Fruit fly (Drosophila melanogaster) whole organism, embryonic: ENCODE data around the gene Pak.

Experiments used
- CG10274 ChIP-seq: fragments of 200-800 bp; sonication (Bioruptor generic); optimal IDR thresholded peaks from 3 replicates; lab custom pipeline; 2017; ENCODE audit warnings: missing biosample characterization, mild to moderate bottlenecking, missing genetic modification characterization
- CG10366 ChIP-seq: fragments of 200-800 bp; sonication (Bioruptor generic); IDR thresholded peaks from 2 replicates; pipeline ENCODE4 v1.3.6; 2022; ENCODE audit warnings: missing biosample characterization, missing genetic modification characterization
- CG11085 ChIP-seq: fragments of 200-800 bp; sonication (Bioruptor generic); IDR thresholded peaks from 2 replicates; pipeline ENCODE4 v1.3.6; 2022; ENCODE audit warnings: missing biosample characterization, missing genetic modification characterization
- CG11504 ChIP-seq: fragments of 200-800 bp; sonication (Bioruptor generic); optimal IDR thresholded peaks from 3 replicates; lab custom pipeline; 2019; ENCODE audit warnings: missing biosample characterization, mild to moderate bottlenecking, missing genetic modification characterization, moderate library complexity
- CG12155 ChIP-seq: fragments of 200-800 bp; sonication (Bioruptor generic); optimal IDR thresholded peaks from 3 replicates; lab custom pipeline; 2016; ENCODE audit warnings: missing biosample characterization, missing genetic modification characterization
- CG14050 ChIP-seq: fragments of 200-800 bp; sonication (Bioruptor generic); IDR thresholded peaks from 3 replicates; pipeline ENCODE4 v1.3.6; 2022; ENCODE audit warnings: missing biosample characterization, missing genetic modification characterization
- CG15696 ChIP-seq: fragments of 200-800 bp; sonication (Bioruptor generic); optimal IDR thresholded peaks from 2 replicates; lab custom pipeline; 2019; ENCODE audit warnings: missing biosample characterization, mild to moderate bottlenecking, missing genetic modification characterization, moderate library complexity
- CG30020 ChIP-seq: fragments of 200-800 bp; optimal IDR thresholded peaks from 2 replicates; lab custom pipeline; 2019; ENCODE audit warnings: missing biosample characterization, mild to moderate bottlenecking, missing genetic modification characterization, moderate library complexity
- CG31388 ChIP-seq: fragments of 200-800 bp; sonication (Bioruptor generic); optimal IDR thresholded peaks from 2 replicates; lab custom pipeline; 2016; ENCODE audit warnings: missing biosample characterization, missing genetic modification characterization
- CG32767 ChIP-seq: fragments of 200-800 bp; sonication (Bioruptor generic); IDR thresholded peaks from 2 replicates; pipeline ENCODE4 v1.3.6; 2022; ENCODE audit warnings: missing biosample characterization, missing genetic modification characterization
- CG4404 ChIP-seq: fragments of 200-800 bp; sonication (Bioruptor generic); IDR thresholded peaks from 2 replicates; pipeline ENCODE4 v1.3.6; 2022; ENCODE audit warnings: missing biosample characterization, missing genetic modification characterization
- CG5245 ChIP-seq: fragments of 200-800 bp; sonication (Bioruptor generic); optimal IDR thresholded peaks from 3 replicates; lab custom pipeline; 2016; ENCODE audit warnings: missing biosample characterization, missing genetic modification characterization
- CG5953 ChIP-seq: fragments of 200-800 bp; sonication (Bioruptor generic); IDR thresholded peaks from 2 replicates; pipeline ENCODE4 v1.3.6; 2022; ENCODE audit warnings: missing biosample characterization, missing genetic modification characterization
- CG6272 ChIP-seq: fragments of 200-800 bp; sonication (Bioruptor generic); IDR thresholded peaks from 2 replicates; pipeline ENCODE4 v1.3.6; 2022; ENCODE audit warnings: missing biosample characterization, missing genetic modification characterization
- CG6854 ChIP-seq: fragments of 200-800 bp; sonication (Bioruptor generic); optimal IDR thresholded peaks from 3 replicates; lab custom pipeline; 2017; ENCODE audit warnings: missing biosample characterization, mild to moderate bottlenecking, missing genetic modification characterization
- CG7839 ChIP-seq: fragments of 200-800 bp; sonication (Bioruptor generic); optimal IDR thresholded peaks from 3 replicates; lab custom pipeline; 2018; ENCODE audit warnings: missing biosample characterization, mild to moderate bottlenecking, missing genetic modification characterization, moderate library complexity
- CG8388 ChIP-seq: fragments of 200-800 bp; sonication (Bioruptor generic); optimal IDR thresholded peaks from 2 replicates; lab custom pipeline; 2019; ENCODE audit warnings: missing biosample characterization, mild to moderate bottlenecking, missing genetic modification characterization, moderate library complexity
- Camta ChIP-seq: fragments of 200-800 bp; sonication (Bioruptor generic); optimal IDR thresholded peaks from 2 replicates; lab custom pipeline; 2016; ENCODE audit warnings: missing biosample characterization, missing genetic modification characterization
- Dad ChIP-seq: fragments of 200-800 bp; sonication (Bioruptor generic); optimal IDR thresholded peaks from 3 replicates; lab custom pipeline; 2016; ENCODE audit warnings: missing biosample characterization, missing genetic modification characterization
- Dip2 ChIP-seq: fragments of 200-800 bp; sonication (Bioruptor generic); IDR thresholded peaks from 2 replicates; pipeline ENCODE4 v1.3.6; 2022; ENCODE audit warnings: missing biosample characterization, missing genetic modification characterization
- Ets97D ChIP-seq: fragments of 200-800 bp; sonication (Bioruptor generic); optimal IDR thresholded peaks from 3 replicates; lab custom pipeline; 2016; ENCODE audit warnings: missing biosample characterization, missing genetic modification characterization
- Gsc ChIP-seq: fragments of 200-800 bp; sonication (Bioruptor generic); IDR thresholded peaks from 2 replicates; pipeline ENCODE4 v1.3.6; 2022; ENCODE audit warnings: missing biosample characterization, missing genetic modification characterization
- H15 ChIP-seq: fragments of 200-800 bp; sonication (Bioruptor generic); IDR thresholded peaks from 3 replicates; pipeline ENCODE4 v1.3.6; 2022; ENCODE audit warnings: missing biosample characterization, missing genetic modification characterization
- HmgZ ChIP-seq: fragments of 200-800 bp; sonication (Bioruptor generic); optimal IDR thresholded peaks from 2 replicates; lab custom pipeline; 2018; ENCODE audit warnings: missing biosample characterization, mild to moderate bottlenecking, missing genetic modification characterization
- MTF-1 ChIP-seq: fragments of 200-800 bp; sonication (Bioruptor generic); optimal IDR thresholded peaks from 2 replicates; lab custom pipeline; 2018; ENCODE audit warnings: missing biosample characterization, mild to moderate bottlenecking, missing genetic modification characterization, borderline replicate concordance
- Nf-YA ChIP-seq: fragments of 200-800 bp; sonication (Bioruptor generic); IDR thresholded peaks from 2 replicates; pipeline ENCODE4 v1.3.6; 2022; ENCODE audit warnings: missing biosample characterization, missing genetic modification characterization
- Spps ChIP-seq: fragments of 200-800 bp; sonication (Bioruptor generic); optimal IDR thresholded peaks from 2 replicates; lab custom pipeline; 2018; ENCODE audit warnings: missing biosample characterization, mild to moderate bottlenecking, missing genetic modification characterization
- ase ChIP-seq: fragments of 200-800 bp; sonication (Bioruptor generic); IDR thresholded peaks from 3 replicates; pipeline ENCODE4 v1.3.6; 2022; ENCODE audit warnings: missing biosample characterization, missing genetic modification characterization
- chn ChIP-seq: fragments of 200-800 bp; sonication (Bioruptor generic); optimal IDR thresholded peaks from 2 replicates; lab custom pipeline; 2016; ENCODE audit warnings: missing biosample characterization, missing genetic modification characterization
- exex ChIP-seq: fragments of 200-800 bp; sonication (Bioruptor generic); optimal IDR thresholded peaks from 4 replicates; lab custom pipeline; 2018; ENCODE audit warnings: missing biosample characterization, mild to moderate bottlenecking, missing genetic modification characterization, moderate library complexity
- fru ChIP-seq: fragments of >200 bp; optimal IDR thresholded peaks from 2 replicates; lab custom pipeline; 2017
- ftz-f1 ChIP-seq: fragments of 200-800 bp; sonication (Bioruptor generic); optimal IDR thresholded peaks from 2 replicates; lab custom pipeline; 2016; ENCODE audit warnings: missing biosample characterization, missing genetic modification characterization
- gt ChIP-seq: fragments of 200-800 bp; sonication (Bioruptor generic); IDR thresholded peaks from 2 replicates; pipeline ENCODE4 v1.3.6; 2022; ENCODE audit warnings: missing biosample characterization, missing genetic modification characterization
- lab ChIP-seq: fragments of 200-800 bp; sonication (Bioruptor generic); optimal IDR thresholded peaks from 3 replicates; lab custom pipeline; 2017; ENCODE audit warnings: missing biosample characterization, missing genetic modification characterization, mild to moderate bottlenecking, moderate library complexity, missing genetic modification reagents
- lilli ChIP-seq: fragments of 200-800 bp; sonication (Bioruptor generic); optimal IDR thresholded peaks from 3 replicates; lab custom pipeline; 2016; ENCODE audit warnings: missing biosample characterization, missing genetic modification characterization
- lmd ChIP-seq: fragments of 200-800 bp; sonication (Bioruptor generic); IDR thresholded peaks from 2 replicates; pipeline ENCODE4 v1.3.6; 2022; ENCODE audit warnings: missing biosample characterization, missing genetic modification characterization
- mld ChIP-seq: fragments of 200-800 bp; sonication (Bioruptor generic); IDR thresholded peaks from 3 replicates; pipeline ENCODE4 v1.3.6; 2022; ENCODE audit warnings: missing biosample characterization, missing genetic modification characterization; ENCODE audit not compliant: partially characterized antibody
- nerfin-1 ChIP-seq: fragments of 200-800 bp; sonication (Bioruptor generic); optimal IDR thresholded peaks from 3 replicates; lab custom pipeline; 2019; ENCODE audit warnings: missing biosample characterization, mild to moderate bottlenecking, missing genetic modification characterization, moderate library complexity
- odd ChIP-seq: fragments of 200-800 bp; sonication (Bioruptor generic); optimal IDR thresholded peaks from 2 replicates; lab custom pipeline; 2017; ENCODE audit warnings: missing biosample characterization, mild to moderate bottlenecking, missing genetic modification characterization
- peb ChIP-seq: fragments of 200-800 bp; sonication (Bioruptor generic); IDR thresholded peaks from 2 replicates; pipeline ENCODE4 v1.3.6; 2022; ENCODE audit warnings: missing biosample characterization, missing genetic modification characterization
- pnt ChIP-seq: fragments of 200-800 bp; sonication (Bioruptor generic); optimal IDR thresholded peaks from 3 replicates; lab custom pipeline; 2016; ENCODE audit warnings: missing biosample characterization, missing genetic modification characterization
- pum ChIP-seq: fragments of 200-800 bp; sonication (Bioruptor generic); optimal IDR thresholded peaks from 2 replicates; lab custom pipeline; 2016; ENCODE audit warnings: missing biosample characterization, missing genetic modification characterization
- rib ChIP-seq: fragments of 200-800 bp; sonication (Bioruptor generic); IDR thresholded peaks from 2 replicates; pipeline ENCODE4 v1.3.6; 2022; ENCODE audit warnings: missing biosample characterization, missing genetic modification characterization
- salm ChIP-seq: fragments of 200-800 bp; sonication (Bioruptor generic); optimal IDR thresholded peaks from 2 replicates; lab custom pipeline; 2018; ENCODE audit warnings: missing biosample characterization, mild to moderate bottlenecking, missing genetic modification characterization
- sim ChIP-seq: fragments of 200-800 bp; sonication (Bioruptor generic); IDR thresholded peaks from 2 replicates; pipeline ENCODE4 v1.3.6; 2022; ENCODE audit warnings: missing biosample characterization, missing genetic modification characterization
- slou ChIP-seq: fragments of 200-800 bp; sonication (Bioruptor generic); optimal IDR thresholded peaks from 3 replicates; lab custom pipeline; 2016; ENCODE audit warnings: missing biosample characterization, missing genetic modification characterization
- stc ChIP-seq: fragments of 200-800 bp; sonication (Bioruptor generic); IDR thresholded peaks from 2 replicates; pipeline ENCODE4 v1.3.6; 2022; ENCODE audit warnings: missing biosample characterization, missing genetic modification characterization
- tgo ChIP-seq: fragments of 200-800 bp; sonication (Bioruptor generic); IDR thresholded peaks from 3 replicates; pipeline ENCODE4 v1.3.6; 2022; ENCODE audit warnings: missing biosample characterization, missing genetic modification characterization
- tio ChIP-seq: fragments of 200-800 bp; sonication (Bioruptor generic); optimal IDR thresholded peaks from 2 replicates; lab custom pipeline; 2017; ENCODE audit warnings: missing biosample characterization, missing genetic modification characterization, inconsistent platforms
- wor ChIP-seq: fragments of 200-800 bp; sonication (Bioruptor generic); IDR thresholded peaks from 2 replicates; pipeline ENCODE4 v1.3.6; 2022; ENCODE audit warnings: missing biosample characterization, missing genetic modification characterization
- zen ChIP-seq: fragments of 200-800 bp; sonication (Bioruptor generic); optimal IDR thresholded peaks from 3 replicates; lab custom pipeline; 2018; ENCODE audit warnings: missing biosample characterization, mild to moderate bottlenecking, missing genetic modification characterization, moderate library complexity

Pak gene

dm6 chr3R:6353624-6354352 is 3.1 kb downstream of the Pak start (continued):
- peak; percentile 58; the same call in 1 of the 2 replicates for TF ChIP-seq sim (GFP tag; lab: Robert Waterston, UW)
- TF ChIP-seq CG5245 (GFP tag; lab: Kevin White, UChicago) = peak; percentile 38
- TF ChIP-seq CG31388 = peak; percentile 26
- no peak for TF ChIP-seq lab (GFP tag; lab: Kevin White, UChicago)
- TF ChIP-seq ase (GFP tag; lab: Robert Waterston, UW) = 0 out of 3 replicates have a peak, but pooled peaks have one; percentile 22
- TF ChIP-seq pnt (GFP tag; lab: Kevin White, UChicago) = peak; percentile 31
- peak; percentile 30 for TF ChIP-seq Dad (GFP tag; lab: Kevin White, UChicago)
- peak; percentile 53 for TF ChIP-seq Spps (tag; lab: Kevin White, UChicago)
- TF ChIP-seq rib (GFP tag; lab: Robert Waterston, UW) = no peak
- TF ChIP-seq mld = no peak
- TF ChIP-seq CG8388 = no peak
- peak; percentile 80 for TF ChIP-seq CG6854 (GFP tag; lab: Kevin White, UChicago)
- TF ChIP-seq Gsc = peak; percentile 23; the same call in 1 of the 2 replicates
- TF ChIP-seq odd (GFP tag; lab: Kevin White, UChicago) = peak; percentile 80
- TF ChIP-seq peb (GFP tag; lab: Robert Waterston, UW) = no peak
- no peak for TF ChIP-seq CG7839 (tag; lab: Kevin White, UChicago)
- no peak for TF ChIP-seq fru (lab: Kevin White, UChicago)
- TF ChIP-seq Nf-YA (GFP tag; lab: Robert Waterston, UW) = no peak
- TF ChIP-seq CG30020 (tag; lab: Kevin White, UChicago) = no peak
- TF ChIP-seq Ets97D (GFP tag; lab: Kevin White, UChicago) = peak; percentile 24
- TF ChIP-seq lilli (GFP tag; lab: Kevin White, UChicago) = peak; percentile 75
- 0 out of 2 replicates have a peak, but pooled peaks have one; percentile 37 for TF ChIP-seq CG4404
- no peak for TF ChIP-seq MTF-1 (GFP tag; lab: Kevin White, UChicago)
- TF ChIP-seq nerfin-1 (tag; lab: Kevin White, UChicago) = no peak
- peak; percentile 51 for TF ChIP-seq HmgZ (tag; lab: Kevin White, UChicago)
- no peak for TF ChIP-seq zen (tag; lab: Kevin White, UChicago)
- no peak for TF ChIP-seq H15 (GFP tag; lab: Robert Waterston, UW)
- peak; percentile 73 for TF ChIP-seq stc (GFP tag; lab: Robert Waterston, UW)
- no peak for TF ChIP-seq ftz-f1 (GFP tag; lab: Kevin White, UChicago)
- peak; percentile 61 for TF ChIP-seq wor (GFP tag; lab: Robert Waterston, UW)
- no peak; the same call in 1 of the 2 replicates for TF ChIP-seq CG32767 (GFP tag; lab: Robert Waterston, UW)
- TF ChIP-seq CG11504 (tag; lab: Kevin White, UChicago) = no peak
- peak; percentile 49 for TF ChIP-seq Camta (GFP tag; lab: Kevin White, UChicago)
- peak; percentile 76 for TF ChIP-seq lmd (GFP tag; lab: Robert Waterston, UW)
- peak; percentile 76 for TF ChIP-seq chn (GFP tag; lab: Kevin White, UChicago)
- peak; percentile 58 for TF ChIP-seq CG5953 (GFP tag; lab: Robert Waterston, UW)
- TF ChIP-seq CG15696 (tag; lab: Kevin White, UChicago) = peak; percentile 20
- TF ChIP-seq CG10274 (GFP tag; lab: Kevin White, UChicago) = peak; percentile 64
- no peak for TF ChIP-seq exex (tag; lab: Kevin White, UChicago)
- TF ChIP-seq tgo (GFP tag; lab: Robert Waterston, UW) = peak; percentile 72
- peak; percentile 39 for TF ChIP-seq CG10366 (GFP tag; lab: Robert Waterston, UW)
- peak; percentile 64 for TF ChIP-seq CG12155 (GFP tag; lab: Kevin White, UChicago)
- TF ChIP-seq slou (GFP tag; lab: Kevin White, UChicago) = peak; percentile 14
- TF ChIP-seq CG14050 (GFP tag; lab: Robert Waterston, UW) = peak; percentile 59; the same call in 1 of the 3 replicates
- TF ChIP-seq pum (GFP tag; lab: Kevin White, UChicago) = peak; percentile 35
- TF ChIP-seq gt (GFP tag; lab: Robert Waterston, UW) = no peak
- 0 out of 2 replicates have a peak, but pooled peaks have one; percentile 22 for TF ChIP-seq CG6272 (GFP tag; lab: Robert Waterston, UW)
- no peak for TF ChIP-seq Dip2 (GFP tag; lab: Robert Waterston, UW)
- peak; percentile 82 for TF ChIP-seq tio (GFP tag; lab: Kevin White, UChicago)
- no peak for TF ChIP-seq CG11085 (GFP tag; lab: Robert Waterston, UW)
- TF ChIP-seq salm (tag; lab: Kevin White, UChicago) = peak; percentile 55
